Fruit fly (Drosophila melanogaster): Measurements from ENCODE around the gene Gr93c.

Gene Gr93c

DNA sequence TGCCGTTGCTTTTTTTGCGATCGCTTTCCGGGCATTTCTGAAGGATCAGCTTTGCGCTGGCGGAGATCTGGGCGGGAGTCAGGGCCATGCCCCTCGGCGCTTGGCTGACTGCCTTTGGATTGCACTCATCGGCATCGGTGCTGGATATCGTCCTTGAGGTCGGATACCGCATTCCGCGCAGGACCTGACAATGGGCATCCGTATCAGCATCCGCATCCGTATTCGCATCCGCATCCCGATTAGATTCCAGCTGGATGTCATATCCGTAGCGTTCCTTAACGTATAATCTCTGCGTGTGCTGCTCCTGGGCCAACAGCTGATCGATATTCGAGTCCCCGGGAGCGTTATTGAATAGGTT lies 10.4 kb upstream of the Gr93c start:
- TF ChIP-seq noc (tag; optimal IDR thresholded peaks at IDR 0.05) = no peak

dm6 chr3R:21854574-21855468 lies 9.8 kb upstream of the Gr93c start:
- no peak for TF ChIP-seq noc (tag; optimal IDR thresholded peaks at IDR 0.05)

DNA sequence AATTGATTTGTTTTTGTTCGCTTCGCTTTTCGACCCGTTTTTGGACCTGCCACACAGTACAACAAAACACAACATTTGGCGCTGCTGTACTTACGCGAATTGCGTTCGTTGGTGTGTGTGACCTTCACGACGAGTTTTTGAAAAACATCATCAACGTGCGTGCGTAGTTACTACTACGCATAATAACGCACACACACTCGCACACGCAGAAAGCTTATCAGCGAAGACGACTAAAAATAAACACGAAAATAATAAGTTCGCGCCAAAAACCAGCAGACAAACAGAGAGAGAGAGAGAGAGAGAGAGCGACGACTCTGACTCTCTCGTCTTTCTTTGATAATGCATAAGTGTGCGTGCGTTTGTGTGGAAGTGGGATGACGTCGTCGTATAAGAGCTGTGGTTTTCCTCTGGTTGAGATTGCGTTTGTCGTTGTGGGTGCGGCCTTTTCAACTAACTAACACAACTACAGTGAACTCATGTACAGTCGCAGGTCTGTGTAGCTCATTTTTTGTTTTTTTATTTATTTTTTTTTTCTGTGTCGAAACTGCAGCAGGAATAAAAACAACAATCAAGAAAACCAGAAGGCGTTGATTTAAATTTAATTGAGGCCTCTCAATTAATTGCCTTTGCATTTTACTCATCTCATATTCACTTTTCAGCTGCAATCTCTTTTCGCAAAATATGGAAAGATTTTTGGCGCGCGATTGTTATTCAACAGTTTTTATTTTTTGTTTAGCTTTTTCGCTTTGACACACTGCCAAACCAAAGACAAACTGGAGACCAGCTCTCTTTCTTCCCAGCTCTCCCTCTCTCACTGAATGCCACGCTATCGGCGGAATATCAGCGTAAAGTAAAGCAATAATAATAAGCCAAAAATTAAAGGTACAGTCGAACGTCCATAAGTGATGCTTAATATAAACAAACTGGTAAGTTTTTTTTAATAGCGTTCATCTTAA lies 8.8 kb upstream of the Gr93c start:
- TF ChIP-seq noc (tag; optimal IDR thresholded peaks at IDR 0.05) = no peak

dm6 chr3R:21852579-21853233 lies 7.6 kb upstream of the Gr93c start:
- TF ChIP-seq noc (tag; optimal IDR thresholded peaks at IDR 0.05) = peak; percentile 23

dm6 chr3R:21851592-21852578 lies 6.8 kb upstream of the Gr93c start:
- TF ChIP-seq noc (tag; optimal IDR thresholded peaks at IDR 0.05) = no peak

- TF ChIP-seq noc (tag; optimal IDR thresholded peaks at IDR 0.05) = no peak
These were observed 5.0 kb upstream of the Gr93c start for dm6 chr3R:21849988-21850460.

DNA sequence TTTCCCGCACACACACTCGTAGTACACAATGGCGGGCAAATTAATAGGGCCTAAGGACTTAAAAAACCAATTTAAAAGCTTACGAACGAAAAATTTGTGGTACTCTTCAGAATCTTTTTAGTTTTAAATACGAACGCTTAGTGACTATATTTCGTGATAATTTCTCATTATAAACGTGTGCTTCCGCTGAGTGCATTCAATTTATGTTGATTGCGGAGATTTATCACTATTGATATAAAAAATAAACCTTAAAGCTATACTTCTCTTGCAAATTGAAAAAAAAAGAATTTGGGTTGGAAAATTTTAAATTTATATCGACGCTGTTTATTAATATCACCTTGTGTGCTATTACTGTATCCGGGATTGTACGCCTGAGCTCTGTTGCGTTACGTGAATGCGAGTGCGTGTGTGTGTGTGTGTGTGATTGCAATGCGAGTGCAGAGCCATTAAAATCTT lies 4.0 kb upstream of the Gr93c start:
- peak; percentile 52 for TF ChIP-seq noc (tag; optimal IDR thresholded peaks at IDR 0.05)

- no peak for TF ChIP-seq noc (tag; optimal IDR thresholded peaks at IDR 0.05)
These were observed 3.2 kb upstream of the Gr93c start for dm6 chr3R:21848271-21848670.

DNA sequence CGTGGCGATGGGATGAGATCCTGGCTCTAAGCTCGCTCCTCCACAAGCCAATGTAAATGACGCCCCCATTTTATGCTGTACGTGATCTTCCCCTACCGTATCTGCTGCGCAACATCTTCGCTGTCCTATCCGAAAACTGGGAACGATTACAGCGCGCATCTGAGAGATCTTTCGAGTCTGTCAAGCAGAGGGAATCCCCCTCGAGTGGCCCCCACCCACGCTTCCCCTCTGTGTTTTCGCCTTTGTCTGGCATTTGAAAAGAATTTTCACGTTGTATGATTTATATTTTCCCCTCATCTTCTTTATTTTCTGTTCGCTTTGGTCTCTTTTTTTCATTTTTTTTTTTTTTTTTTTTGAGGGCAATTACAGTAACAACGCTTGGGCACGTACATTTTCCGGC lies 2.4 kb upstream of the Gr93c start:
- TF ChIP-seq noc (tag; optimal IDR thresholded peaks at IDR 0.05) = no peak

- no peak for TF ChIP-seq noc (tag; optimal IDR thresholded peaks at IDR 0.05)
These were observed 1.5 kb upstream of the Gr93c start, which contains the start of gene Gr93d for dm6 chr3R:21846559-21846958. Gene Gr93d, minus strand, starts transcription at chr3R:21846659.

DNA sequence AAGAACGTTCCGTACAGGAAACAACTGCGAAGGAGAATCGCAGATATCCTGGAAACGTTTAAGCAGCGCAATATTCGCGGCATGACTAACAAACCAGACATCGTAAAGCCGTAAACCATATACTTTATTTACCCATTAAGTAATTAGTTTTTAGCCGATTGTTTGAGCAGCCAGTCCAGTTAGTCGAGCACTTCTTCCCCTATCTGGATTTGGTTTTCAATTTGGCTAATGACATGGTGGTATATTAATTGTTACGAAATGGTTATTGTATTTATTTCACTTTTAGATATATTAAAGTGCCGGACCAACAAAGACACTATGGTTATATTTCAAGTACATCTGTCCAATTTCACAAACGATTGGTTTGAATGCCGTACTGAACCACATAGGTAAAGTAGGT lies 1.4 kb downstream of the Gr93c start, which contains the start of gene Gr93b:
TSS of gene Gr93b (minus strand) at position 101 of the 400 bp plus-strand sequence.
- no peak for TF ChIP-seq noc (tag; optimal IDR thresholded peaks at IDR 0.05)

- TF ChIP-seq noc (tag; optimal IDR thresholded peaks at IDR 0.05) = no peak
These were observed 3.3 kb downstream of the Gr93c start for dm6 chr3R:21841474-21842376.

dm6 chr3R:21840432-21840831 lies 4.6 kb downstream of the Gr93c start:
- TF ChIP-seq noc (tag; optimal IDR thresholded peaks at IDR 0.05) = no peak
